Fruit fly (Drosophila melanogaster) S2 (cell line): Measurements from ENCODE around the gene Unc-76.

ENCODE experiments used
- CG8478 ChIP-seq: fragments of >200 bp; optimal IDR thresholded peaks from 2 replicates; lab custom pipeline; 2018
- CTCF ChIP-seq, 2 experiments: fragments of >200 bp; optimal IDR thresholded peaks; 2 replicates each; lab custom pipeline; 2018

Gene Unc-76

DNA sequence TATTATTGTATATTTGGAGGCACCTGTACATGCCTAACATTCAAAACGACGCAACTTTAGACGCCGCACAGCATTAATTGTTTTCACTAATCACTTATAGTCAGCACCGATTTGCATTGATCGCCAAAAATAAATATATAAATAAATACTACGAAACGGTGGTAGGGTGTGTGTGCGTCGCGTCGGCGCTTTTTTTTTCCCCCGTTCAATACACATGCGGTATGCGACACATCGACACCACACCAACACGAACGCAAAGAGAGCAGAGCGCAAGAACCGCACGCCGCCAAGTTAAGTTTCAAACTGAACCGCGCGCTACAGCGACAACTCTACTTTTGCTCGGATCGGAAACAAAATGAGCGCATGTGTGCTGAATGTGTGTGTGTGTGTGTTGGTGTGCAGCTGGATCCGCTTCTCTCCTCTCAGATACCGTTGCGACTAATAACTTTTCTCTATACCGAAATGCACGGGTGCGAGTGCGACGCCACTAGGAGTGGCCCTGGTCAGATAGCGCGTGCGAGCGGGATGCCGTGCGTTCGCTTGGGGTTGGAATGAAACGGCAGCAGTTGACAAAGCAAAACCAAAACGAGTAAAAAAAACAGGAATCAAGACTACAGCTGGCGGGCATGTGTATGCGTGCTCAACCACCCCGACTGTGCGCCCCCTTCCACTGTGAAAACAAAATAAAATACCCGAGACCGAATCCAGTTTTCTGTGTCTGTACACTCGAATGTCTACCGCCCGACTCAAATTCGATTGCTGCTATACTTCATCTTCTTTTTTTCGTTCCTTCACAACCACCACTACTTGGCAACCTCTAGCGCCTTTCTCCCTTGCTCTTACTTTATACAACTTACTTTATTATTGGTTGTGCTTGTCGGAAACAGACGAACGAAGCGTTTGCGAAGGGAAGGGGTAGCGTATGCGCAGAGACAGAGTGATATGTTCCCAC is 42.9 kb downstream of the Unc-76 start, which contains the start of gene ph-d:
TSS of gene ph-d (minus strand) at position 274 of the 952 bp plus-strand sequence.
- TF ChIP-seq CG8478 (lab: Kevin White, UChicago) (no peak), CTCF (optimal IDR thresholded peaks at IDR 0.05; lab: Kevin White, UChicago) (peak in 1 of 2 experiments; percentile 44)

dm6 chrX:2123965-2124688 is 43.7 kb downstream of the Unc-76 start:
- TF ChIP-seq CG8478 (lab: Kevin White, UChicago) = no peak

DNA sequence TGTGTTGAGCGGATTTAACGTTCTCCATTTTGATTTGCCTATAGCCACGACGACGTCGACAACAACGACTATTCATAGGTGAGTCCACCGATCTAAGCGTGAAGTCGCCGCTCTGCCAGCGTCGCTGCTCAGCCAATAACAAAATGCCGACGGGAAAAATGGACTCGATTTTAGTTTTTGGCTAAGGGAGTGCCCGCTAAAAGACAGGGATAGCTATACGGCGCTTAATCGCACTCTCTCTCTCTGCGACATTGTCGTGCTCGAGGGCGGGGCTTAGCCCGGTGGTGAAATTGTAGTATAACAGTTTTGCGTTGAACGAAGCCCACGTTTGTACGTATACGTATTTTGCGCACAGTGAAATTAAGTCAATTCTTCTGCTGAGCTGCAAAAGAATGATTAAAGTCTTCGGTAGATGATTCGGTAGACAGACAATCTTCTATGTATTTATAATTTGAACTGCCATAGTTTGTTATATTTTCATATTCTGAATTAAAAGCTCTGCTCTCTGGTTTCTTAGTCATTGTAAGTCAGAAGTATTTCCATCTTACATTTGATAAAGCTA is 45.2 kb downstream of the Unc-76 start:
- TF ChIP-seq CTCF (optimal IDR thresholded peaks at IDR 0.05; lab: Kevin White, UChicago) = peak in 1 of 2 experiments; percentile 48
- TF ChIP-seq CG8478 (lab: Kevin White, UChicago) = no peak

- no peak for TF ChIP-seq CG8478 (lab: Kevin White, UChicago)
- TF ChIP-seq CTCF (optimal IDR thresholded peaks at IDR 0.05; lab: Kevin White, UChicago) = no peak
Observed at dm6 chrX:2134226-2134880, 53.9 kb downstream of the Unc-76 start.

DNA sequence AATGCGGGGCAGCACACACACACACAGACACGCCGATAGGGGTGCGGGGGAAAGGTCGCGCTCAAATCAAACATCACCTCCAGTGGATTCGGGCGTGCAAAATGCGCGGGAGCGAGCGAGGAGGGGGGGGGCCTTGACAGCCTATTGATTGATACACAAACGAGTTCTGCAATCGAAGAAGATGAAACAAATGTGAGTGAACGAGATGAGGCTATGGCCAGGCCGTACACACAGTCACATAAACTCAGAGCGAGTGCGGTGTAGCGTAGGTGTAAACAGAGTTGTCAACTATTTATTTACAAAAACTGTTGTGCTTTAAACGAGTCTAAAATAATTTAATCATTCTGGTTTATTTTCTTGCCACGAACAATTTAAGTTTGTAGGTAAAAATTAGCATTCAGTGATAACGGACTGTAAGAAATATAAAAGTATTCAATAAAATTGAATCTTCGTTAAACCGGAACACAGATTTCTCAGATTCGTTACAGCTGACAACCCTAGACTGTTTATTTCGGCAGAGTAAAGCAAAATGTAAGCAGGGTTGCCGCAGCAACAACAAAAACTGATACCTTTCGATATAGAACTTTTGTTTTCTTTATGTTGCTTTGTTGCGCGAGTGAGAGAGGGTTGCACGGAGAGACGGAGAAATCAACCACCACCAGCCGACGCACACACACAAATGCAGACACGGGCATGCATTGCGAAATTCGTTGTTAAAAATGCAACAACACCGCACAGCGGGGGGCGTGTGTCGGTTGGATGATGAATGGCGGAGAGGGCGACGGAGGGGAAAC is 54.8 kb downstream of the Unc-76 start:
- no peak for TF ChIP-seq CTCF (optimal IDR thresholded peaks at IDR 0.05; lab: Kevin White, UChicago)
- no peak for TF ChIP-seq CG8478 (lab: Kevin White, UChicago)

DNA sequence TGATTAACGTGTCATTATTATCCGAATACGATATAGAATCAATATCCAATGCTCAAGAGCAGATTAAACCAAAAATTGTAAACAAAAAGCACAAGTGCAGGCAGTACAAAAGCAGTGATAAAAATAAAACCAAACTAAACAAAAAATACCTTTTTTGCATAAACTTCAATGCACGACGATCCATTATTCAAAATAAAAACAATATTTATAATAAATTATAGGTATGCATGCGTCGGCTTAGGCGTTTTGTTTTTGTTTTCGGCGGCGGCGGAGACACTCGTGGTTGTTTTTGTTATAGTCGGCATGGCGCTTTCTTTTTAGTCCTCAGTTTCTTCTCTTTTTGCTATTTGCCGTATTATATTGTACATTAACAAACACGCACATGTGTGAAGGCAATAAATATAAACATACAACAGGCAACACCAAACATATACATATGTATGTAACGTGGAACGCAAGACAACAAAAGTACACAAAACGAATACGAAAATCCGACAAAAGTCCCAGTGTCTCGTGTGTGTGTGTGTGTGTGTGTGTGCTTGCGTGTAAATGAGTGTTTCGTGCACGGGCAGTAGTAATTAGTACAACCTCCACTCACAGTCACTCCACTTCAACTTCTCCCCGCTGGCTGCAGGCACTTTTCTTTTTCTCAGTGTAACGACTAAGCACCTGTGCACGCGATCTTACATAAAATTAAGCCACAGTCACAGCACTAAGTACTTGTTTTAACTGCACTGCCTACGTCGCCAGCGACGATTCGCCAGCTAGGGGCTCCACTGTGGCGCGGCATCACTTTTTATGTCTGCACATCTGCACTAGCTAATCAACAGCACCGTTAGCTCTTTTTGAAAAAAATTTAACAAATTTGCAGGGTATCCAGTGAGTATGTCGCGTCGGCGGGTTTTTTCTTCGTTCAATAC is 55.7 kb downstream of the Unc-76 start:
- TF ChIP-seq CG8478 (lab: Kevin White, UChicago) = no peak
- TF ChIP-seq CTCF (optimal IDR thresholded peaks at IDR 0.05; lab: Kevin White, UChicago) = no peak

DNA sequence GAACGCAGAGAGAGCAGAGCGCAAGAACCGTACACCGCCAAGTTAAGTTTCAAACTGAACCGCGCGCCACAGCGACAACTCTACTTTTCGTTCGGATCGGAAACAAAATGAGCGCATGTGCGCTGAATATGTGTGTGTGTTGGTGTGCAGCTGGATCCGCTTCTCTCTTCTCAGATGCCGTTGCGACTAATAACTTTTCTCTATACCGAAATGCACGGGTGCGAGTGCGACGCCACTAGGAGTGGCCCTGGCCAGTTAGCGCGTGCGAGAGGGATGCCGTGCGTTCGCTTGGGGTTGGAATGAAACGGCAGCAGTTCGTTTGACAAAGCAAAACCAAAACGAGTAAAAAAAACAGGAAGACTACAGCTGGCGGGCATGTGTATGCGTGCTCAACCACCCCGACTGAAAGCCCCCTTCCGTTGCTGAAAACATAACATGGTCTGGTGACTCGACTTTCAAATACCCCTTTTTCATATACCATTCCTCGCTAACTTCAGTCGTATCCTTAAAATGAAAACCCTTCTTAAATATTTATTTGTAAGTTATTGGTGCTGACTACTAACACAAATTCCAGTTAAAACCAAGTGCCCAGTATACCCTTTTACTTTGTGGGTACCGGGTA is 56.5 kb downstream of the Unc-76 start:
- peak in 1 of 2 experiments; percentile 23 for TF ChIP-seq CTCF (optimal IDR thresholded peaks at IDR 0.05; lab: Kevin White, UChicago)
- peak; percentile 30 for TF ChIP-seq CG8478 (lab: Kevin White, UChicago)

DNA sequence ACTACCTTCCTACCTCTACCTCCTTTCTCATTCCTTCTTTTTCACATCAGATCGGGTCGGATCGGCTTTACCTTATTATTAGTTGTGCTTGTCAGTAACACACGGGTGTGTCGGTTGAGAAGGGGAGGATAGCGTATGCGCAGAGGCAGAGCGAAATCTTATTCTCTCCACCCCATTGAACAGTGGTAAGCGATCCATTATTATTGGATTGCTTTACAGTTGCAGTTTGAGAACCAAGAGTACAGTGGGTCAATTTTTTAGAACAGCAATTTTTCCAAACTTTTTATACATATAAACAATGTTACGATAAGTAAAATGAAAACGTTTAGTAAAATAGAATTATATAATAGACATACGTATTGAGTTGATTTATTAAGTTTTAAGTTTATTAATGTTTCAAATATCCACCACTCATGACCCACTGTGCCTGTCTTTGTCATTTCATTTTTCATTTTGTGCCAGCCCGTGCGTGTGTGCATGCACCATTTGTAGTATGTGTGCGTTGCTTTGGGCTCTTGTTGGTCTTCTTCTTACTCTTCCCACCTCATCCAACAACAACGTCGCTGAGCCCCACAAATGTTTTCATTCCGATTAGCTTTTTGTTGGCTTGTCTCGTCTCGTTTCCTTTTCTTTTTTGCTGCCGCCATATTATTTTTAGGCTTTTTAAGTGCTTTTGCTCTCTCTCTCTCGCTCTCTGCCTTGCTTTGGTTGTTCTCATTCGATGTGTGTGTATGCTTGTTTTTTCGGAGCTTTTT is 57.4 kb downstream of the Unc-76 start:
- TF ChIP-seq CG8478 (lab: Kevin White, UChicago) = no peak
- TF ChIP-seq CTCF (optimal IDR thresholded peaks at IDR 0.05; lab: Kevin White, UChicago) = no peak

dm6 chrX:2138342-2138416 is 57.8 kb downstream of the Unc-76 start, which contains the start of gene ph-p:
Gene ph-p (minus strand): TSS chrX:2138371.
- TF ChIP-seq CTCF (optimal IDR thresholded peaks at IDR 0.05; lab: Kevin White, UChicago) (no peak), CG8478 (lab: Kevin White, UChicago) (no peak)

dm6 chrX:2138417-2138816 is 58.0 kb downstream of the Unc-76 start:
- TF ChIP-seq CTCF (optimal IDR thresholded peaks at IDR 0.05; lab: Kevin White, UChicago) (no peak), CG8478 (lab: Kevin White, UChicago) (no peak)

- no peak for TF ChIP-seq CG8478 (lab: Kevin White, UChicago)
- TF ChIP-seq CTCF (optimal IDR thresholded peaks at IDR 0.05; lab: Kevin White, UChicago) = no peak
Observed at dm6 chrX:2139610-2140009, 59.2 kb downstream of the Unc-76 start.

- TF ChIP-seq CTCF (optimal IDR thresholded peaks at IDR 0.05; lab: Kevin White, UChicago) = no peak
- TF ChIP-seq CG8478 (lab: Kevin White, UChicago) = no peak
Observed at dm6 chrX:2140487-2140886, 60.1 kb downstream of the Unc-76 start.
